Worm (Caenorhabditis elegans) whole organism, L4/young adult: ENCODE data around the gene F53C3.8.

Experiments
- W03F9.2 ChIP-seq: fragments of 150-350 bp; optimal IDR thresholded peaks from 2 replicates; lab custom pipeline; 2014; ENCODE audit warnings: missing biosample characterization, missing genetic modification characterization
- dao-5 ChIP-seq: sonication (generic microtip); optimal IDR thresholded peaks from 2 replicates; lab custom pipeline; 2016; ENCODE audit warnings: missing genotype, missing genetic modification characterization, moderate library complexity, missing compliant biosample characterization
- him-1 ChIP-seq: sonication (generic microtip); optimal IDR thresholded peaks from 2 replicates; lab custom pipeline; 2016; ENCODE audit warnings: missing genotype, missing genetic modification reagents, missing genetic modification characterization, missing compliant biosample characterization

- TF ChIP-seq W03F9.2 (tag; lab: Kevin White, UChicago) (no peak), dao-5 (tag; lab: Kevin White, UChicago) (no peak), him-1 (tag; lab: Kevin White, UChicago) (no peak)
Measured at ce11 chrII:3910737-3911136, 19.5 kb downstream of the F53C3.8 start, which contains the start of gene bcmo-2.
